Worm (Caenorhabditis elegans) whole organism, midembryonic: ENCODE results near the gene nkat-1.

Experiments
- T22C8.4 ChIP-seq: fragments of 200-800 bp; sonication (Bioruptor generic); IDR thresholded peaks from 2 replicates; pipeline ENCODE4 v1.3.6; 2022; ENCODE audit warnings: missing genetic modification characterization, missing compliant biosample characterization
- cog-1 ChIP-seq: sonication (generic microtip); optimal IDR thresholded peaks from 2 replicates; lab custom pipeline; 2016; ENCODE audit warnings: missing genetic modification characterization, missing compliant biosample characterization
- flt-1 ChIP-seq: fragments of 200-800 bp; sonication (Bioruptor generic); IDR thresholded peaks from 2 replicates; pipeline ENCODE4 v1.3.6; 2022; ENCODE audit warnings: missing genetic modification characterization, missing compliant biosample characterization
- klf-2 ChIP-seq: fragments of 200-800 bp; sonication (Bioruptor generic); conservative IDR thresholded peaks from 2 replicates; pipeline ENCODE4 v1.3.6; 2022; ENCODE audit warnings: missing genetic modification reagents, missing genetic modification characterization, missing compliant biosample characterization
- med-1 ChIP-seq: sonication (generic microtip); optimal IDR thresholded peaks from 2 replicates; lab custom pipeline; 2017; ENCODE audit warnings: missing genetic modification characterization, mild to moderate bottlenecking, missing compliant biosample characterization, antibody characterized with exemption, missing genetic modification reagents; ENCODE audit not compliant: insufficient read depth
- ref-1 ChIP-seq: fragments of 200-800 bp; sonication (Bioruptor generic); conservative IDR thresholded peaks from 2 replicates; pipeline ENCODE4 v1.3.6; 2022; ENCODE audit warnings: missing genetic modification reagents, missing genetic modification characterization, missing compliant biosample characterization
- tab-1 ChIP-seq: fragments of 200-800 bp; sonication (Bioruptor generic); IDR thresholded peaks from 2 replicates; pipeline ENCODE4 v1.3.6; 2022; ENCODE audit warnings: missing genetic modification characterization, missing compliant biosample characterization
- ztf-23 ChIP-seq: fragments of 200-800 bp; sonication (Bioruptor generic); IDR thresholded peaks from 2 replicates; pipeline ENCODE4 v1.3.6; 2022; ENCODE audit warnings: missing genetic modification reagents, missing genetic modification characterization, missing compliant biosample characterization
- ztf-29 ChIP-seq: fragments of 200-800 bp; sonication (Bioruptor generic); IDR thresholded peaks from 2 replicates; pipeline ENCODE4 v1.3.6; 2022; ENCODE audit warnings: missing genetic modification reagents, missing genetic modification characterization, missing compliant biosample characterization

Gene nkat-1

DNA sequence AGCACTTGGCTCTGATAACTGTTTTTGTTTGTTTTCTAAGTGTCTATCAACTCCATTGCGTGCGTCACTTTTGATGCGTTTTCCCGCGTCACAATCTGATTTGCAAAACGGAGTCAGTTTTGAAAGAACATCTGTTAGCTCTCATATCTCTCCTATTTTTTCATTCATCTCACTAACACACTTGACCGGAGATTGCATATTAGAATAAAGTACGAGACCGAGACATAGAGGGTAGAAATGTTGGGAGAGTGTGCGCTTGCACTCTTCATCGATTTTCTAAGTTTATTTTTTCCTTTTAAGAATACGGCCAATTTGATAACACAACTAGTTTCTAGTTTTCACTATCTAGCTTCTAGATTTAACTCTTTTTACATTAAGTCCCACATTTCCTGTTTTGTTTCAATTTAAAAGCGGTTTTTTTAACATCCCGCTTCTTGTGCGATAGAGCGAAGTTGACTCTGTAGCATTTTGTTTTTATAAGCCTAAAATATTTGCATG is 1.5 kb upstream of the nkat-1 start:
- TF ChIP-seq flt-1 (GFP tag; lab: Robert Waterston, UW) (no peak), ztf-23 (GFP tag; lab: Robert Waterston, UW) (no peak), ref-1 (GFP tag; lab: Robert Waterston, UW) (no peak), T22C8.4 (no peak), tab-1 (GFP tag; lab: Robert Waterston, UW) (no peak), cog-1 (tag; lab: Kevin White, UChicago) (no peak), med-1 (GFP tag; lab: Kevin White, UChicago) (no peak), klf-2 (GFP tag; lab: Robert Waterston, UW) (no peak), ztf-29 (GFP tag; lab: Robert Waterston, UW) (no peak)

DNA sequence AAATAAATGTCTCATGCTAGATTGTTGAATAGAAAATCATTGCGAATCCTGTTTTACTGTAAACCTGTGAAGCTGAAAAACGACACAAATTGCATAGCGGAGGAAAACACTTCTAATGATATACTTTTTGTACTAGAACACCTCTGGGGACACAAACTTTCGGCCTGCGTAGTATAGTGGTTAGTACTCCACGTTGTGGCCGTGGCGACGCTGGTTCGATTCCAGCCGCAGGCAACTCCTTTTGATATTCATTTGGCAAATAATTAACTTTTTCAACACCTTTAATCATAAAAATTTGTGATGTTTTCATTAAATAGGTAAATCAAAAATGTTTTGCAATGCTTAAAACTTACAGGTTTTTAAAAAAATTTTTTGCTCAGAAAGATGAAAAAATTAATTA is 5.1 kb downstream of the nkat-1 start:
- TF ChIP-seq cog-1 (tag; lab: Kevin White, UChicago) (no peak), tab-1 (GFP tag; lab: Robert Waterston, UW) (no peak), T22C8.4 (0 out of 2 replicates have a peak, but pooled peaks have one; percentile 28), med-1 (GFP tag; lab: Kevin White, UChicago) (no peak), ztf-23 (GFP tag; lab: Robert Waterston, UW) (no peak), ref-1 (GFP tag; lab: Robert Waterston, UW) (0 out of 2 replicates have a peak, but pooled peaks have one; percentile 21), flt-1 (GFP tag; lab: Robert Waterston, UW) (peak; percentile 69), klf-2 (GFP tag; lab: Robert Waterston, UW) (no peak), ztf-29 (GFP tag; lab: Robert Waterston, UW) (no peak)

DNA sequence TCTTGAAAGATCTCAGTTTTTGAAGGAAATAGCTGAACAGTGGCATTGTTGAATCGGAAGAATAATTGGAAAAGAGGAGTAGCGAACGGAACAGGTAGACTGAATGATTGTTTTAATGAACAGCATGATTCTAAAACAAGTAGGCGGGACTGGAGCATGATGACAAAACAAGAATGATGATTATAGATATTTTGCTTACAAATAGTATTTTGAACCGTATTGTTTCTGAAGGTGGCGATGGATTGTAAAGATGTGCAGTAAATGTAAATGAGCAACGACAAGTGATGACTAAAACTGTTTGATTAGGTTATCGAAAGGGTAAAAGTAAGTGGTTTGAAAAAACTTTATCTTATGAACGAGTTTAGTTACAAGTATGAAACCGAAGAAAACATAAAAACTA is 5.7 kb downstream of the nkat-1 start, which contains the start of gene F28H6.8:
Gene F28H6.8 (minus strand): TSS at position 101 of the 400 bp plus-strand sequence.
- TF ChIP-seq ztf-29 (GFP tag; lab: Robert Waterston, UW): no peak
- no peak for TF ChIP-seq klf-2 (GFP tag; lab: Robert Waterston, UW)
- TF ChIP-seq T22C8.4: no peak
- no peak for TF ChIP-seq med-1 (GFP tag; lab: Kevin White, UChicago)
- TF ChIP-seq tab-1 (GFP tag; lab: Robert Waterston, UW): no peak
- TF ChIP-seq cog-1 (tag; lab: Kevin White, UChicago): no peak
- TF ChIP-seq ref-1 (GFP tag; lab: Robert Waterston, UW): no peak
- no peak for TF ChIP-seq flt-1 (GFP tag; lab: Robert Waterston, UW)
- no peak for TF ChIP-seq ztf-23 (GFP tag; lab: Robert Waterston, UW)

DNA sequence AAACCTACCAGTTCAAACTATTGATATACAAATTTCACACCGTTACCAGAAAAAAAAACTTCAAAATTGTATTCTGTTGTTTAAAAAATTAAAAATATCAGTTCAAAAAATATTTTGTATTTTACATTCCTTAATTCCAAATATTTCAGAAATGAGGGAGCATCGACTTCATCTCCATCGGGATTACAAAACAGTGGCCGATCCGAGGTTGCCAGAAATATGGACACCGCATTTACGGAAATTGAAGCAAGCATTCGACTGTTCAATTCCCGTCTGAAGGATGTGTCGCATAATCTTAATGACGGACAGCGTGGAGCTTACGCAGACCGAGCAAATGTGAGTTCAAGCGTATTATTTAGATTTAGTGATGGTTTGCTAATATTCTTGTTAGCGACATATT is 7.3 kb downstream of the nkat-1 start:
- TF ChIP-seq cog-1 (tag; lab: Kevin White, UChicago): no peak
- TF ChIP-seq flt-1 (GFP tag; lab: Robert Waterston, UW): no peak
- no peak for TF ChIP-seq klf-2 (GFP tag; lab: Robert Waterston, UW)
- TF ChIP-seq ztf-23 (GFP tag; lab: Robert Waterston, UW): no peak
- no peak for TF ChIP-seq ref-1 (GFP tag; lab: Robert Waterston, UW)
- TF ChIP-seq T22C8.4: no peak
- no peak for TF ChIP-seq tab-1 (GFP tag; lab: Robert Waterston, UW)
- TF ChIP-seq med-1 (GFP tag; lab: Kevin White, UChicago): no peak
- no peak for TF ChIP-seq ztf-29 (GFP tag; lab: Robert Waterston, UW)

DNA sequence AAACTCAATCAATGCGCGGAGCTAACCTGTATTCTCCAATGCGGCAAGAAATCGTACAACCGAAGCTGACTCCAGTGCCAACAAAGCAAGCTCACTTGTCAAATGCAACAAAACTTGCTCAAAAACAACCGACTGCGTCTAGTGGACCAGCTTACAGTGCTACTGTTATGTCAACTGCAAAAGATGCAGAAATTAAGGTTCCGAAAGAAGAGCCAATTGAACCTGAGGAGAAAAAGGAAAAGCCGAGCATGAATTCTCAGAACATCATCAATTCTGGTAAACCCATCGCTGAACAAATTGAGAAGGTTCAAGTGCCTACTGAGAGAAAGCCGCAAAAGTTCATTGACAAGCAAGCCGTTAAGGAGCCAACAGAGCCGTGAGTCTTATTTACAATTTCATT is 8.5 kb downstream of the nkat-1 start:
- TF ChIP-seq tab-1 (GFP tag; lab: Robert Waterston, UW): no peak
- TF ChIP-seq med-1 (GFP tag; lab: Kevin White, UChicago): no peak
- no peak for TF ChIP-seq klf-2 (GFP tag; lab: Robert Waterston, UW)
- no peak for TF ChIP-seq flt-1 (GFP tag; lab: Robert Waterston, UW)
- no peak for TF ChIP-seq ztf-23 (GFP tag; lab: Robert Waterston, UW)
- no peak for TF ChIP-seq ref-1 (GFP tag; lab: Robert Waterston, UW)
- no peak for TF ChIP-seq T22C8.4
- TF ChIP-seq ztf-29 (GFP tag; lab: Robert Waterston, UW): no peak
- TF ChIP-seq cog-1 (tag; lab: Kevin White, UChicago): no peak

DNA sequence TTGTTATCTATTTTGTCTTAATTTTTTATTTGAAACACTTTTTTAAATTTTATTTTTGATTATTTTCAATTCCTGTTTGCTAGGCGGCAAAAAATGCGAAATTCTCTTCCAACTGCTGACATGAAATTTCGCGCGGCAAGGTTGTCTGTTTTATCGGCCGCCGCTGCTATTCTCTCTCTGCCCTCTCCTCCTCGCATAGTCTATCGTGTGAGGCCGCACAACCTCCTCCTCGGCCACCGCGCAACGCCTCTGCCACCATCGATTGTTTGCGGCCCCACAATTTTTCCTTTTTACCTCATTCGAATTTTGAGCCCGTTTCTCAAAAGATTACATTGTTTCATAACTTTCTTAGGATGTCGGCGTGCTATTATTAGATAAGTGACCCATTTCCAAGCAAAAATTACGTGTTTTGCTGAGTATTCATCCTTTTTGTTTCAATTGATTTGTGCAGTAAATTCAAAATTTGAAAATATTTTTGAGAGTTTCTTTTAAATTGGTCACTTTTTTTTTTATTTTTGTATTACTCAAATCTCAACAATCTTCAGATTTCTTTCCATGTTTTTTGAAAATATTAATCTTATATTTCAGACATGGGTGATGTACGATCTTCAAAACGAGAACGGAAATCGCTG is 12.5 kb downstream of the nkat-1 start, which contains the start of gene F28H6.4:
Gene F28H6.4 (plus strand): TSS at position 582 of the 632 bp plus-strand sequence.
- TF ChIP-seq T22C8.4: peak; percentile 43; the same call in 1 of the 2 replicates
- no peak for TF ChIP-seq ztf-23 (GFP tag; lab: Robert Waterston, UW)

DNA sequence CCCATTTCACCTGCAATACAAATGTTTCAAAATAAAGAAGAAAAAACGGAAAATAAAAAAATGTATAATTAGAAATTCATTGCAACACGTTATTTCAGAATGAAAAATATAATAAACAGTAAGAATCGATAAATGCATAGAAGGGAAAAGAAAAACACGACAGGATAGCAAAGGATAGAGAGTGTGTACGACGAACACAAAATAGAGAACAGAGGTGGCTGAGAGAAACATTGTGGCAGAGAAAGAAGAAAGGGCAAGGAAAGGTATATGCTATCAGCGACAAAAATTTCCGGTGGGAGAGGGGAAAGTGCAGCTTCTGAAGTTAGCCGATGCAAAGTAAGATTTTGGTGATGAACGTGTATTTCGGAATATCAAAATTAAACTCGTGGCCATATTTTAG is 14.1 kb downstream of the nkat-1 start, which contains the start of gene F28H6.6:
Gene F28H6.6 (minus strand): TSS at position 10 of the 400 bp plus-strand sequence.
- TF ChIP-seq ref-1 (GFP tag; lab: Robert Waterston, UW) (no peak), ztf-29 (GFP tag; lab: Robert Waterston, UW) (no peak), cog-1 (tag; lab: Kevin White, UChicago) (no peak), klf-2 (GFP tag; lab: Robert Waterston, UW) (no peak), ztf-23 (GFP tag; lab: Robert Waterston, UW) (no peak), tab-1 (GFP tag; lab: Robert Waterston, UW) (no peak), med-1 (GFP tag; lab: Kevin White, UChicago) (no peak), flt-1 (GFP tag; lab: Robert Waterston, UW) (no peak), T22C8.4 (no peak)

DNA sequence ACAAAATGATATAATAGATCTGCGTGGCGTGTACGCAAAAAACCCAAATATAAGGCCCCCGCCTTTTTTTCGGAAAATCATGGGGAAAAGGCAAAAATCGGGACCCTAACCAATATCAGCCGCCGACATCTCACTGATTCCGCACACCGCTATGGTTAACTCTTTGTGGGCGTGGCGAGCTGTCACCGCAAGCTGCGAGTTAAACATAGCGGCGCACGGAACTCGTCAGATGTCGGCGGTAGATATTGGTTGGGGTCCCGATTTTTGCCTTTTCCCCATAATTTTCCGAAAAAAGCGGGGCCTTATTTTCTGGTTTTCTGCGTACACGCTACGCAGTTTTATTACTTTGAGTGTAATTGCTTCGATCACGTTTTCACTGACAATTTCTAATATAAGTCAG is 21.2 kb downstream of the nkat-1 start:
- TF ChIP-seq klf-2 (GFP tag; lab: Robert Waterston, UW) (no peak), med-1 (GFP tag; lab: Kevin White, UChicago) (no peak), tab-1 (GFP tag; lab: Robert Waterston, UW) (no peak), T22C8.4 (no peak), ztf-23 (GFP tag; lab: Robert Waterston, UW) (no peak), ztf-29 (GFP tag; lab: Robert Waterston, UW) (no peak), cog-1 (tag; lab: Kevin White, UChicago) (no peak), ref-1 (GFP tag; lab: Robert Waterston, UW) (no peak), flt-1 (GFP tag; lab: Robert Waterston, UW) (no peak)
